Worm (Caenorhabditis elegans) whole organism, L4 larva: ENCODE data around the gene C27F2.10.

Source experiments
- duxl-1 ChIP-seq: sonication (generic microtip); optimal IDR thresholded peaks from 2 replicates; lab custom pipeline; 2016; ENCODE audit warnings: mild to moderate bottlenecking, missing genetic modification characterization, moderate library complexity, missing compliant biosample characterization; ENCODE audit not compliant: poor library complexity
- hif-1 ChIP-seq, 2 experiments: sonication (generic microtip); optimal IDR thresholded peaks; 2 replicates each; lab custom pipeline; 2016 to 2017; ENCODE audit warnings: missing compliant biosample characterization in 2 of 2, missing genetic modification characterization in 2 of 2, missing genetic modification reagents in 2 of 2, missing genotype in 2 of 2, mild to moderate bottlenecking in 1 of 2
- lin-13 ChIP-seq: fragments of 150-350 bp; optimal IDR thresholded peaks from 2 replicates; lab custom pipeline; 2014; ENCODE audit warnings: missing biosample characterization, missing genetic modification reagents, missing genetic modification characterization
- lin-29 ChIP-seq: fragments of 200-800 bp; sonication (Bioruptor generic); IDR thresholded peaks from 2 replicates; pipeline ENCODE4 v1.3.6; 2022; ENCODE audit warnings: missing genetic modification reagents, missing genetic modification characterization, missing compliant biosample characterization
- nhr-11 ChIP-seq: fragments of 150-350 bp; optimal IDR thresholded peaks from 2 replicates; lab custom pipeline; 2014; ENCODE audit warnings: missing biosample characterization, missing genetic modification characterization
- nhr-25 ChIP-seq: sonication (generic microtip); optimal IDR thresholded peaks from 2 replicates; lab custom pipeline; 2017; ENCODE audit warnings: missing genetic modification characterization, mild to moderate bottlenecking, missing compliant biosample characterization, antibody characterized with exemption, moderate library complexity, borderline replicate concordance; ENCODE audit not compliant: insufficient read depth
- pqm-1 ChIP-seq: sonication (generic microtip); optimal IDR thresholded peaks from 2 replicates; lab custom pipeline; 2017; ENCODE audit warnings: missing biosample characterization, missing genetic modification characterization
- skn-1 ChIP-seq: fragments of 150-350 bp; optimal IDR thresholded peaks from 2 replicates; lab custom pipeline; 2014; ENCODE audit warnings: missing biosample characterization, missing genetic modification characterization
- unc-130 ChIP-seq: sonication (generic microtip); optimal IDR thresholded peaks from 2 replicates; lab custom pipeline; 2016; ENCODE audit warnings: missing genetic modification reagents, missing genetic modification characterization, missing compliant biosample characterization
- unc-39 ChIP-seq: sonication (generic microtip); optimal IDR thresholded peaks from 2 replicates; lab custom pipeline; 2017; ENCODE audit warnings: missing biosample characterization, missing genetic modification characterization

ce11 chrIII:4987666-4988065 is 968 bp upstream of the C27F2.10 start:
- TF ChIP-seq nhr-25 (no peak), lin-13 (no peak), hif-1 (tag; optimal IDR thresholded peaks at IDR 0.05; lab: Kevin White, UChicago) (no peak), unc-39 (tag; lab: Kevin White, UChicago) (no peak), lin-29 (no peak), nhr-11 (tag; lab: Kevin White, UChicago) (no peak), skn-1 (tag; lab: Kevin White, UChicago) (no peak), duxl-1 (tag; lab: Kevin White, UChicago) (no peak), pqm-1 (no peak), unc-130 (GFP tag; lab: Kevin White, UChicago) (no peak)
